Worm (Caenorhabditis elegans) whole organism, L4/young adult: Measurements from ENCODE around the gene lipl-4.

Experiments
- W03F9.2 ChIP-seq: fragments of 150-350 bp; optimal IDR thresholded peaks from 2 replicates; lab custom pipeline; 2014; ENCODE audit warnings: missing biosample characterization, missing genetic modification characterization
- dao-5 ChIP-seq: sonication (generic microtip); optimal IDR thresholded peaks from 2 replicates; lab custom pipeline; 2016; ENCODE audit warnings: missing genotype, missing genetic modification characterization, moderate library complexity, missing compliant biosample characterization
- him-1 ChIP-seq: sonication (generic microtip); optimal IDR thresholded peaks from 2 replicates; lab custom pipeline; 2016; ENCODE audit warnings: missing genotype, missing genetic modification reagents, missing genetic modification characterization, missing compliant biosample characterization

lipl-4 gene

DNA sequence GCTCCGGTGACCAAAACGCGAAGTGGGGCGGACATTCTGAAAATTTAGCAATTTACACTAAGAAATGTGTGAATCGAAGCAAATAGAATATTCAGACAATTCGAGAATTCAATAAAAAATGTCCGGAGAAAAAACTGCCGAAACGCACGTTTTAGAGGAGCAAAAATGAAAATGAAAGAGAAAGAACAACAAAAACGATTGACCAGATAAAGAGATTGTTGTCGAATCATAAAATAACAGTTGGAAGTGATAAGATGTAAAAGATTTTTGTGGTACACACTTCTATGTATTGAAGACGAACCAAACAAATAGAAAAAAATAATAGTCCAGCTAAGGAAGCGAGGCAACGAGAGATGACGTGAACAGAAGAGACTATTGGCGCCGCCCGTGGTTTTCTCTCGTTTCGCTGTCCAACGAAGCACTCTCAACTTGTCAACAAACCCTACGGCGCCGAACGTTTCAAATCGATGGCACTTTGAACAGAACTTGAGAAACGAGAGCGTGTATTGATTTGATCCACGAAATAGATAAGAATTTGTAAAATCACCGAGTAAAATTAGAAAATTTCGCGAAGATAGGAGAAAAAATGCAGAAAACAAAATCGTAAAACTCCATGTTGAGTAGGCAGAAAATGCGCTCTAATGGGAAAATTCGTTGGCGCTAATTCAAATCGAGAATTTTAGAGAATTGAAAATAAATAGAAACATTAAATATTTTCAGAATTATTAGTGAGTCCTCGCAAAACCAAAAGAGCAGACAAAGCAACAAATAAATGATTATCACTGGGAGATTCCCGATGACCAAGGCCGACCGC lies 33.3 kb upstream of the lipl-4 start, which contains the start of gene mdh-1:
Gene mdh-1, minus strand, starts transcription at position 36 of the 814 bp plus-strand sequence.
- no peak for TF ChIP-seq him-1 (tag; lab: Kevin White, UChicago)
- no peak for TF ChIP-seq W03F9.2
- TF ChIP-seq dao-5 (tag; lab: Kevin White, UChicago): no peak

DNA sequence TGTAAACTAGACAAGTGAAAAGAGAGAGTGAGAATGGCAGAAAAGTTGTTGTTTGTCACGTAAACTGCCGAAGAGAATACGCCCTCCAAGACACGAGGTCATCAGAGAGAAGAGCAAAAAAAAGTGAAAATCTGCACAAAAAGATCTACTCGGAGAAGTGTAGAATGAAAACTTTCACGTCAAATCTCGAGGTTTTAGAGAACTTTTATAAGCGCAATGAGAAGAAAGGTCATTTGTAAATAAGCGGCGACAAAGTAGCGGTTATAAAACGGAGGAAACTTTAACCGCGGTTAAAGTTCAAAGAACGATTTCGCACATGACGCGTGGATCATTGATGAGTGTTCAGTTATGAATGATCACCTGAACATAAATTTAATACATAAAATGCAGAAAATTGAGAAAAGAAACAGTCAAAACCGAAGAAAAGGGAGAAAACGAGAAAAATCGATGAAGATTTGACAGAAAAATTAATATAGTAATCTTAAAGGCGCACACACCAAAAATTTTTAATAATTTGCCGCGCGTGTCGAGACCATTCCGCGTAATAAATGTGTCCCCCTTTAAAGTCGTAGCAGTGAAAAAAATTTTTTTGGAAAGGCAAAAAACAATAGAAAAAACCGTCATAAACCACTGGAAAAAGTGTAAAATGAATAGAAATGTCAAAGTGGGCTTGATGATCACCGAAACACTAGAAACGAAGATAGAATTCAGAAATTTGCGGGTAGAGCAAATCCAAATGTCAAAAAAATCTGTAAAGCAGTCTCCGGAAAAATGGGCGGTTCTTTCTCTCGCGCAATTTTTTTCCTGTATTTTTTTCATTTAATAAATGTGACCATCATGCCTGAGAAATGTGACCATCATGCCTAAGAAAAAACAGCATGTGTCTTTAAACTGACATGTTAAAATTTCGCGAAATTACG lies 32.4 kb upstream of the lipl-4 start:
- TF ChIP-seq him-1 (tag; lab: Kevin White, UChicago) (no peak), W03F9.2 (no peak), dao-5 (tag; lab: Kevin White, UChicago) (no peak)

DNA sequence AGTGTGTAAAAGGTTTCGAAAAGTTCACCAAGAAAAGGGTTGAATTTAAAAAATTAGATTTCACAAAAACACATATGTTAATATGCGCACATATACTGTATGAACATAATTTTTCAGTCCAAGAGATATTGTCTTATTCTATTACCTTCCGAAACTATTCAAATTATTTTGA lies 31.9 kb upstream of the lipl-4 start, which contains the start of gene F46E10.3:
Gene F46E10.3, plus strand, starts transcription at position 73 of the 172 bp plus-strand sequence.
- TF ChIP-seq dao-5 (tag; lab: Kevin White, UChicago): no peak
- no peak for TF ChIP-seq W03F9.2
- TF ChIP-seq him-1 (tag; lab: Kevin White, UChicago): no peak

DNA sequence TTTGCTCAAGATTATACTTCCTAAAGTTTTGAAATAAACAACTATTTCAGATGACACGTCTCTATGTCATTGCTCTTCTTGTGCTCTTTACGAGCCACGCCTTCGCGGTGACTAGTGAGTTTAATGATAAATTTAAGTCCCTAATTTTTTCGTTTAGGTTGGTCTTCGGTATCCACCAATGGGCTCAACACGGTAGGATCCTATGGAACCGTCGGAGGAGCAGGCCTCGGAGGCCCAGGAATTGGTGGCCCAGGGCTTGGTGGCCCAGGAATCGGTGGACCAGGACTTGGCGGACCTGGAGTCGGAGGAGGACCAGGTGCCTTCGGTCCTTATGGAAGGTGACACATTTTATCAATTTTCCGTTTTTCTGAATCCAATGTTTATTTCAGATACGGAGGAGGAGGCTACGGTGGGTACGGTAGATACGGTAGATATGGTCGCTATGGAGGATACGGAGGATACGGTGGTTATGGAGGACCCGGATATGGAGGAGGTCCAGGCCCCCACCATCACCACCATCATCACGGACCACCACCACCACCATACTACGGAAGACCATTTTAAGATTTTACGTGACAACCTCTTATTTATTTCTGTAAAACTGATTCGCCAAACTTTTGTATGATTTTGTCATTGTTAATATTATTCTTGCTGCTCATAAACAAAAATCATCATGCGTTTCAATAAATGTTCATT lies 29.4 kb upstream of the lipl-4 start, which contains the start of the genes F46E10.2 and F46E10.18:
Gene F46E10.2, plus strand, starts transcription at position 51 of the 696 bp plus-strand sequence.
Gene F46E10.18, plus strand, starts transcription at position 646 of the 696 bp plus-strand sequence.
- TF ChIP-seq him-1 (tag; lab: Kevin White, UChicago) (no peak), W03F9.2 (no peak), dao-5 (tag; lab: Kevin White, UChicago) (no peak)

DNA sequence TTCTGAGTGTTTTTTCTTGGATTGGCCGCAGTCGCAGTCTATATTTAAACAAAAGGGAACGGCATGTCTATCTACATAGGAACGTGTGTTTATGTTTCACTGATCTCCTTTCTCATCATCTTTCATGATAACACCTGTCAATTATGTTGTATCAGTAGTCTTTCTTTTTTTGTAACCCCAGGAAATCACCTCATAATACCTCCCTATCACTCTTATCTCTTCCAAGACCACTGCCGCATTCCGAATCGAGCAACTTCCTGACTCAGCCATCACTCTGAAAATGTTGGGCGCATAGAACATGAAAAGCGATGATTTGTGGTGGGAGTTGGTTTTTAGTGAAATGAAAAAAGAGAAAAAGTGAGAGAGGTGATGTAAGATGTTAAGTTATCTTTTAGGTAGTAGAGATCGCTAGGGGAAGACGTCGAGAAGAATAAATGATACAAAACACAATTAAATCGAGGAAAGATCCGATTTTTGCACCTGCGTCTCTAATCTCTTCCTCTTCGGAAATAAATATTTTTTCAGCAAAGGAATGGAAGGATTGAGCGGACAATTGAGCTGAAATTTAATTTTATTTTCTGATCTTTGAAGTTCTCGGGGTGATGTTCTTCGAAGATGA lies 27.0 kb upstream of the lipl-4 start:
- TF ChIP-seq W03F9.2 (no peak), him-1 (tag; lab: Kevin White, UChicago) (no peak), dao-5 (tag; lab: Kevin White, UChicago) (no peak)

DNA sequence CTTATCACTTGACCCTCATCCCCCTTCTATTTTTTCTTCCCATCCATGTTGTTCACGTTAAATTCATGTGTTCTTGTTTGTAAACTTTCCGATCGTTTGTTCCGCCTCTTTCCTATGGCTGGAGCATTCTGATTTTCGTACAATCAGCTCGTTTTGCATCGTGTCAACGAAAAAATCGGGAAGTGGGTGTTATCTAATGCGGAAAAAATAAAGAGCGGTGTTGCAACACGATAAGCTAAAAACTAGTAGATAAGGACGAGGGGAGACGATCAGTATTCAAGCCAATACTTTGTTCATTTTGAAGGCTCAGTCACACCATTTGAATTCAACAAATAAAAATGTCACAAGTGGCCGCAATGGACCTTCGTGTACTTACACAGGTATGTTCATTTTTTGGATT lies 25.2 kb upstream of the lipl-4 start, which contains the start of gene acs-1:
Gene acs-1, plus strand, starts transcription at position 233 of the 400 bp plus-strand sequence.
- TF ChIP-seq dao-5 (tag; lab: Kevin White, UChicago) (no peak), W03F9.2 (no peak), him-1 (tag; lab: Kevin White, UChicago) (no peak)

DNA sequence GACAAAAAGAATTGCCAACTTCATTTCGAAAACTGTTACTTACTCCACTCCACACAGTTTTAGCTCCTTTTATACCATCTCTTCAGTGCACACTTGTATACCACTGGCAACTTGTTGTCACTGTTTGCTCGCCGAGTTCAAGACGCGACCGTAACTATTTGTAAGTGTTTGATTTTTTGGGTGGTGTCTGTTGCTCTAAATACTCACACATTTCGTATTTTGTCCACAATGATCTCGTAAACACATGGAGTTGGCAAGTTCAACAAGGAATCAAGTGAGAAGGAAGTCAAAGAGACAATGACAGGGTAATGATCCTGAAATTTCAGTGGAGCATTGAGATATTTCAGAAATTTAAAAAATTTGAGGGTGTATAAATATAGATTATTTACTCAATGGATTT lies 16.9 kb upstream of the lipl-4 start, which contains the start of gene hpo-26:
Gene hpo-26, minus strand, starts transcription at position 31 of the 400 bp plus-strand sequence.
- TF ChIP-seq W03F9.2 (no peak), dao-5 (tag; lab: Kevin White, UChicago) (no peak), him-1 (tag; lab: Kevin White, UChicago) (no peak)

DNA sequence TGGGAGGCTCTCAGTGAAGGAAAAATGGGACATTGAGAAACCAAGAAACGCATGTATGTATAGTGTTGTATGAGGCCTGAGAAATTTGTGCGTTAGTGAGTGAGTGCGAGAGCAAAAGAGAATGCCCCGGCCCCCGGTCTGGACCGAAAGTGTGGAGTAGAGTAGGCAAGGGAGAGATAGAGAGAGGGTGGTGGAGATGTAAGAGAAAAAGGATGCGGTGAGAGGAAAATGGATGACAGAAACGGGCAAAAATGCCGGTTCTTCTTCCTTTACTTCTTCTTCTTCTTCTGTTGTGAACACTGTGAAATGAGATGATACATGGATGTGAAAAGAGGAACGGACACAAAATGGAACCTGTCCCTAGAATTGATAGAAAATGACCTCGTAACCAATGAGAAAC lies 11.6 kb upstream of the lipl-4 start:
- no peak for TF ChIP-seq dao-5 (tag; lab: Kevin White, UChicago)
- TF ChIP-seq W03F9.2: no peak
- no peak for TF ChIP-seq him-1 (tag; lab: Kevin White, UChicago)

DNA sequence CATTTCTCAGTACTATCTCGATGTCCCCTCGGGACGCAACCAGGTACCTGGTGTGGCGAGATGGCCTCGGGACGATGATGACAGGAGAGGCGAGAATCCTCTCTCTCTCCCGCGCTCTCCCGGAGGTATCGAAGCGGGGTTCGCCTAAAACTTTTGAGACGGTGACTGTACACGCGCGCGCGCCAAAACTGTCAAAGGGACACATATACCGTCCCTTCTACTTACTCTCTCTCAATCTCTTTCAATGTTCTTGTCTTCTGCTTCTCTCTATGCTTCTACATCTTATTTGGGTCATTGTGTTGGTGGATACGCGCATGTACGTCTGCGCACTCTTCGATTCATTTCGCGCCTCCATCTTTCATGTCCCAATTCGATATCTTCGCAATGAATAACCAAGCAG lies 8.1 kb upstream of the lipl-4 start:
- TF ChIP-seq W03F9.2: no peak

DNA sequence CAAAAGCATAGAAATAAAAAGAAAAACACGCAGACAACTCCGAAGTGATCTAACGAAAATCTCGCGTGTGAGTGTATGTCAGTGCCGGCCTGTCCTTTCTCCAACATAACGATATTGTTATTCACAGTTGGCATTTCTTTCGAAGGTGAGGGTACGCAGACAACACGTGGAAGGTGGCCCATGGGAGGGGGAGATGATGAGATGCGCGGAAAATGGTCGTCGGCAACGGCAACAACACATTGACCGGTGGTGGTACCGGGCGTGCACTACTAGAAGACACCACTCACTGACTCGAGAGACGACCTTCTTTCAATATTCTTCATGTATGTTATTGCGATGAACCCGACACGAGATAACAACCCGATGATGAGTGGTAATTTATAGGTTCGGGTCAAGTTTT lies 5.0 kb upstream of the lipl-4 start:
- no peak for TF ChIP-seq dao-5 (tag; lab: Kevin White, UChicago)
- TF ChIP-seq W03F9.2: no peak
- no peak for TF ChIP-seq him-1 (tag; lab: Kevin White, UChicago)

DNA sequence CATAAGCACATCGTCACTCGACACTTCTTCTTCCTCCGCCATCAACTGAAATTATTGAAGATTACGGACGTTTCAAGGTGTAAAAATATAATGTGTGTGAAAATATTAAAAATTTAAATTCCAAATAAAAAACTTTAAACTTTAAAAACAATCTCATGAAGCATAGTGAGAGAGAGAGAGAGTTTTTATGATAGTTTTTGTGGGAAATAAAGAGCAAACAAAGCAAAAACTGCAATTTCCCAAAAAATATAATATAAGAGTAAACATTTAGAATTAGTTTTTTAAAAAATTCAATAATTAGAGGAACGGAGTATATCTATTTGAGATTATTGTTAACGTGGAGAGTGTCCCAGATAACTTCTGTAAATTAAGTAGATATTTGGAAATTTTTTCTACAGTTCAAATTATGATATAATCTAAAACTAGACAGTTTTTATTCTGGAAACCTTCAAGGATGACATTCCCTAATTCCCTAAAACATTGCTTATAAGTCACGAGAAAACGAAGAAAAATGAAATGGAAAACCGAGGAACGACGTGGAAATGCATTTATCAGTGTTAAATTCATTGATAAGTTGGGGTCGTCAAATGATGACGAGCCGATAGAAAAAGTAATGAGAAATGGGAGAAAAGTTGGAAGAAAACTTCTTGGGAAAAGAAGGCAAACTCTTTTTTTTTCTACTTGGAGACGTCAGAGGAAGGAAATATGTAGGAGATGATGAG lies 3.4 kb upstream of the lipl-4 start, which contains the start of gene dre-1:
Gene dre-1, minus strand, starts transcription at position 51 of the 722 bp plus-strand sequence.
- no peak for TF ChIP-seq W03F9.2
- TF ChIP-seq dao-5 (tag; lab: Kevin White, UChicago): no peak
- no peak for TF ChIP-seq him-1 (tag; lab: Kevin White, UChicago)

DNA sequence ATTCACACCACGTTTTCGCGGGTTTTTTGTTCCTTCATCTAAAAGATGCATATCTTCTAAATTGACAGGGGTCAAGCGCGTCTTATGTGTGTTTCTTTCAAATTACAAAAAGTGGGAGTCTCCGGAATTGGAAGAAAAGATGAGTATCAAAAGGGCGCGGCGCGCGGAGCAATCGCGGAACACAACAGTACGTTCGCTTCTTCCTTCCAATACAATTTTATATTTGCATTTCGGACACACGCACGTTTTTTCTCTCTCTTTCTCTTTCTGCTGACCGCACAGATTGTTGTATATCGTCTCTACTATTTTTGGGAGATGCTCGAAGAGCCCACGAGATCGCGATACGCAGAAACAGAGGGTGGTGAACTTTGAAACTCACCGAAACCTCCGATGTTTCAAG lies 1.7 kb upstream of the lipl-4 start:
- no peak for TF ChIP-seq dao-5 (tag; lab: Kevin White, UChicago)
- TF ChIP-seq him-1 (tag; lab: Kevin White, UChicago): no peak
- no peak for TF ChIP-seq W03F9.2
